Fruit fly (Drosophila melanogaster): Measurements from ENCODE around the gene CG12111.

The CG12111 gene

DNA sequence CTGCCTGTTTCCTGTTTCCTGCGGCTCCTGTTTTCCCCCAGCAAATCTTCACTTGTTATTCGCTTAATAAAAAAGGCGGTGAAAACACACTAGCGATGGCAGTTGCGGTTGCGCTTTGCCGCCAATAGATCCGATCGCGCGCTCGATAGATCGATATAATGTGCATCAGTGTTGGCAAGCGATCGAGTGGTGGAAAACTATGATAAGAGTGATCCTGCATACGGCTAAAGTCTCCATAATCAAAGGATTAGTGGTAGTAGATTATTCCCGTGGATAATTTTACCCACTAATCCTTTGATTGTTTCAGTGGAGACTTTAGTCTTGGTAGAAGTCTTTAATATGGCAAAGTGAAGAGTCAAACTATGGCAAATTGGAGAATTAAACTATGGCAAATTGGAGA is 35.5 kb upstream of the CG12111 start, which contains the start of gene Caf1-180 (continued):
- no peak for TF ChIP-seq ase (GFP tag; IDR thresholded peaks at IDR 0.05)
- no peak for TF ChIP-seq CG13123 (GFP tag; optimal IDR thresholded peaks at IDR 0.05)
- TF ChIP-seq Awh (GFP tag; IDR thresholded peaks at IDR 0.05), result no peak
- peak; percentile 37 for TF ChIP-seq CG13624 (GFP tag; optimal IDR thresholded peaks at IDR 0.05)
- TF ChIP-seq CG2875 (GFP tag; optimal IDR thresholded peaks at IDR 0.05), result no peak
- no peak for TF ChIP-seq CG15011 (GFP tag; optimal IDR thresholded peaks at IDR 0.05)
- no peak for TF ChIP-seq CG11504 (tag; optimal IDR thresholded peaks at IDR 0.05)
- no peak for TF ChIP-seq Ravus (GFP tag; IDR thresholded peaks at IDR 0.05)
- TF ChIP-seq sim (GFP tag; IDR thresholded peaks at IDR 0.05), result no peak
- TF ChIP-seq TFAM (GFP tag; optimal IDR thresholded peaks at IDR 0.05), result no peak
- TF ChIP-seq cwo (GFP tag; optimal IDR thresholded peaks at IDR 0.05), result no peak
- TF ChIP-seq CG15479 (GFP tag; optimal IDR thresholded peaks at IDR 0.05), result no peak
- no peak for TF ChIP-seq sob (GFP tag; IDR thresholded peaks at IDR 0.05)
- TF ChIP-seq dpn (GFP tag; optimal IDR thresholded peaks at IDR 0.05), result peak; percentile 30 to 33
- TF ChIP-seq btn (GFP tag; optimal IDR thresholded peaks at IDR 0.05), result no peak
- TF ChIP-seq Abd-B (GFP tag; optimal IDR thresholded peaks at IDR 0.05), result no peak
- TF ChIP-seq CG6175 (GFP tag; IDR thresholded peaks at IDR 0.05), result 0 out of 3 replicates have a peak, but pooled peaks have one; percentile 24
- no peak for TF ChIP-seq CG3726 (GFP tag; IDR thresholded peaks at IDR 0.05)
- TF ChIP-seq sd (tag; optimal IDR thresholded peaks at IDR 0.05), result no peak
- peak; percentile 52 for TF ChIP-seq gfzf (GFP tag; optimal IDR thresholded peaks at IDR 0.05)
- no peak for TF ChIP-seq CG10209 (GFP tag; optimal IDR thresholded peaks at IDR 0.05)
- TF ChIP-seq CG32772 (GFP tag; IDR thresholded peaks at IDR 0.05), result no peak
- TF ChIP-seq Dref (GFP tag; IDR thresholded peaks at IDR 0.05), result peak; percentile 89
- TF ChIP-seq CG18599 (GFP tag; optimal IDR thresholded peaks at IDR 0.05), result no peak
- no peak for TF ChIP-seq bsh (GFP tag; optimal IDR thresholded peaks at IDR 0.05)
- TF ChIP-seq CG9609 (GFP tag; optimal IDR thresholded peaks at IDR 0.05), result no peak
- peak; percentile 36 for TF ChIP-seq CG9797 (GFP tag; optimal IDR thresholded peaks at IDR 0.05)
- TF ChIP-seq Ada2b (GFP tag; IDR thresholded peaks at IDR 0.05), result no peak
- no peak for TF ChIP-seq CG10462 (GFP tag; optimal IDR thresholded peaks at IDR 0.05)
- TF ChIP-seq CG2129 (GFP tag; IDR thresholded peaks at IDR 0.05; ENCODE audit: partially characterized antibody), result peak; percentile 50; the same call in 1 of the 2 replicates
- no peak for TF ChIP-seq CG8281 (tag; optimal IDR thresholded peaks at IDR 0.05)
- no peak for TF ChIP-seq Six4 (GFP tag; optimal IDR thresholded peaks at IDR 0.05)
- no peak for TF ChIP-seq Meics (GFP tag; optimal IDR thresholded peaks at IDR 0.05)

DNA sequence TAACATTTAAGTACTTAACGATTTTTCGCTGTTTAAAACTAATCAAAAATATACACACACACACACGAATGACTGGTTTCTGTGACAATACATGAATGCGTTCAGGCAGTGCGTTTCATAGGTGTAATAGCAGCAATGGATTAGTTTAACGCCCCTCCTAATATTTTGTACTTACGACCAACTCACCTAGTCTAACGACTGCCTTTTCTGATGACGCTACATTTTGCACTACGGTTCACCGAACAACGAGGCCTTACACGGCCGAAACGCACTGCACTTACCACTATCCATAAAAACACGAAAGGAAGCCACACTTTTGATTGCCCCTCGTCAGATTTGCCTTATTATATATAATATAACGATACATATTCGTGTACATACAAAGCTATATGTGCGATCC is 30.4 kb upstream of the CG12111 start:
- TF ChIP-seq tup (GFP tag; optimal IDR thresholded peaks at IDR 0.05), result no peak
- no peak for TF ChIP-seq br (optimal IDR thresholded peaks at IDR 0.05)
- no peak for TF ChIP-seq psq (GFP tag; optimal IDR thresholded peaks at IDR 0.05)
- TF ChIP-seq croc (GFP tag; conservative IDR thresholded peaks at IDR 0.05), result peak; percentile 45; the same call in 1 of the 3 replicates
- TF ChIP-seq CG6254 (GFP tag; optimal IDR thresholded peaks at IDR 0.05), result no peak
- TF ChIP-seq CG3838 (GFP tag; optimal IDR thresholded peaks at IDR 0.05), result no peak
- no peak for TF ChIP-seq Bdp1 (GFP tag; optimal IDR thresholded peaks at IDR 0.05)
- no peak for TF ChIP-seq nerfin-2 (GFP tag; IDR thresholded peaks at IDR 0.05; ENCODE audit: partially characterized antibody)
- no peak for TF ChIP-seq CG9797 (GFP tag; optimal IDR thresholded peaks at IDR 0.05)
- no peak for TF ChIP-seq CG11504 (tag; optimal IDR thresholded peaks at IDR 0.05)
- no peak for TF ChIP-seq CG18011 (GFP tag; optimal IDR thresholded peaks at IDR 0.05)
- TF ChIP-seq tgo (GFP tag; IDR thresholded peaks at IDR 0.05), result peak; percentile 45; the same call in 2 of the 3 replicates
- TF ChIP-seq Ets65A (GFP tag), result peak; percentile 81
- peak; percentile 43 for TF ChIP-seq Ssrp (tag; optimal IDR thresholded peaks at IDR 0.05)
- 0 out of 2 replicates have a peak, but pooled peaks have one; percentile 33 for TF ChIP-seq CG14441 (GFP tag; IDR thresholded peaks at IDR 0.05)
- TF ChIP-seq ind (GFP tag; optimal IDR thresholded peaks at IDR 0.05), result peak; percentile 43
- TF ChIP-seq Dp (GFP tag; optimal IDR thresholded peaks at IDR 0.05), result no peak
- no peak for TF ChIP-seq CG7987 (GFP tag; optimal IDR thresholded peaks at IDR 0.05)
- TF ChIP-seq NFAT (GFP tag; IDR thresholded peaks at IDR 0.05), result no peak
- no peak for TF ChIP-seq grau (tag; optimal IDR thresholded peaks at IDR 0.05)
- no peak for TF ChIP-seq D19A (tag; optimal IDR thresholded peaks at IDR 0.05)

Data from whole organism, embryonic.